Worm (Caenorhabditis elegans): ENCODE data around the gene srsx-11.

ce11 chrV:4956529-4956928 lies 22.4 kb downstream of the srsx-11 start, which contains the start of gene str-208:
- no peak for TF ChIP-seq ceh-82 (tag; optimal IDR thresholded peaks at IDR 0.05)
- TF ChIP-seq skn-1 (tag; optimal IDR thresholded peaks at IDR 0.05) = no peak
- no peak for TF ChIP-seq nhr-6 (tag; optimal IDR thresholded peaks at IDR 0.05)
- no peak for TF ChIP-seq elt-1 (tag; optimal IDR thresholded peaks at IDR 0.05)
- TF ChIP-seq ceh-16 (tag; optimal IDR thresholded peaks at IDR 0.05) = no peak
- TF ChIP-seq nhr-11 (tag; optimal IDR thresholded peaks at IDR 0.05) = no peak
- no peak for TF ChIP-seq nhr-12 (tag; optimal IDR thresholded peaks at IDR 0.05)
- no peak for TF ChIP-seq unc-62 (GFP tag; optimal IDR thresholded peaks at IDR 0.05)
- TF ChIP-seq R02D3.7 (tag; optimal IDR thresholded peaks at IDR 0.05) = no peak
- TF ChIP-seq dmd-4 (tag; optimal IDR thresholded peaks at IDR 0.05) = no peak
- no peak for TF ChIP-seq snpc-4 (tag; optimal IDR thresholded peaks at IDR 0.05)
- no peak for TF ChIP-seq F13H6.1 (tag; optimal IDR thresholded peaks at IDR 0.05)

Data from whole organism, L2 larva.